Worm (Caenorhabditis elegans) whole organism, L1 larva: ENCODE results near the gene K10H10.7.

Experiments used
- alr-1 ChIP-seq: fragments of 200-800 bp; sonication (Bioruptor generic); optimal IDR thresholded peaks from 2 replicates; lab custom pipeline; 2018; ENCODE audit warnings: borderline replicate concordance, mild to moderate bottlenecking, missing genetic modification characterization, missing compliant biosample characterization
- aly-2 ChIP-seq: fragments of 150-350 bp; optimal IDR thresholded peaks from 2 replicates; lab custom pipeline; 2014; ENCODE audit warnings: missing biosample characterization, missing genetic modification characterization
- ceh-90 ChIP-seq: sonication (generic microtip); optimal IDR thresholded peaks from 2 replicates; lab custom pipeline; 2016; ENCODE audit warnings: missing genetic modification characterization, missing compliant biosample characterization
- grh-1 ChIP-seq: fragments of 200-800 bp; sonication (Bioruptor generic); IDR thresholded peaks from 2 replicates; pipeline ENCODE4 v1.3.6; 2022; ENCODE audit warnings: missing genetic modification reagents, missing genetic modification characterization, missing compliant biosample characterization
- jun-1 ChIP-seq: fragments of 150-350 bp; optimal IDR thresholded peaks from 2 replicates; lab custom pipeline; 2014; ENCODE audit warnings: missing biosample characterization, missing genetic modification reagents, missing genetic modification characterization
- lsy-2 ChIP-seq, 2 experiments: fragments of 150-350 bp; optimal IDR thresholded peaks; 2 replicates each; lab custom pipeline; 2014; ENCODE audit warnings: missing biosample characterization in 2 of 2, missing genetic modification characterization in 2 of 2
- mdl-1 ChIP-seq, 2 experiments: fragments of 150-350 bp; optimal IDR thresholded peaks; 2 replicates each; lab custom pipeline; 2014 to 2017; ENCODE audit warnings: missing biosample characterization in 2 of 2, missing genetic modification characterization in 2 of 2, inconsistent platforms in 1 of 2
- nhr-11 ChIP-seq: fragments of 150-350 bp; optimal IDR thresholded peaks from 2 replicates; lab custom pipeline; 2014; ENCODE audit warnings: missing biosample characterization, missing genetic modification characterization
- nhr-237 ChIP-seq: fragments of 150-350 bp; optimal IDR thresholded peaks from 2 replicates; lab custom pipeline; 2014; ENCODE audit warnings: missing biosample characterization, missing genetic modification characterization
- nhr-76 ChIP-seq: sonication (generic microtip); optimal IDR thresholded peaks from 2 replicates; lab custom pipeline; 2017; ENCODE audit warnings: missing biosample characterization, missing genetic modification characterization
- nhr-84 ChIP-seq: sonication (generic microtip); optimal IDR thresholded peaks from 2 replicates; lab custom pipeline; 2017; ENCODE audit warnings: missing biosample characterization, missing genetic modification characterization
- swsn-7 ChIP-seq: sonication (generic microtip); optimal IDR thresholded peaks from 2 replicates; lab custom pipeline; 2016; ENCODE audit warnings: missing genetic modification characterization, missing compliant biosample characterization
- unc-86 ChIP-seq: sonication (generic microtip); optimal IDR thresholded peaks from 2 replicates; lab custom pipeline; 2016; ENCODE audit warnings: missing genetic modification characterization, missing compliant biosample characterization

DNA sequence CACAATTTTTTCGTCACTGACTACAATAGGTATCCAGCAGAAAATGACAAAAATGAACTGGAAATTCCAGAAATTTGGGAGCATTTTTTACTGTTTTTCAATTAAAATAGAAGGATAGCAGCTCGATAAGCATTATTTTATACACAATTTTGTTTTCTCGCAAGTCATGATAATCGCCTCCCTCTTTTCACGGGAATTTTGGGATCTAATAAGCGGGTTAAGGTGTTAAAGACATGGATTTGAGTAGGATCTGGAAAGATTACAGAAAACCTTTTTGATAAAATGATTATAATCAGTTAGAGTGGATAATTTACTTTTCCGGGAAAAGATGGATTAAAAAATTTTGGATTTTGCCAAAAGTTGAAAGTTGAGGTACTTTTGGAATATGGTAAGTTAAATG is 41.2 kb upstream of the K10H10.7 start, which contains the start of gene gcy-29:
- TF ChIP-seq jun-1 (tag; lab: Kevin White, UChicago) (no peak), nhr-84 (no peak), aly-2 (tag; lab: Kevin White, UChicago) (no peak), ceh-90 (tag; lab: Kevin White, UChicago) (no peak), mdl-1 (tag; optimal IDR thresholded peaks at IDR 0.05; lab: Kevin White, UChicago) (no peak), nhr-76 (tag; lab: Kevin White, UChicago) (no peak), grh-1 (GFP tag; lab: Robert Waterston, UW) (no peak), alr-1 (tag; lab: Kevin White, UChicago) (no peak), lsy-2 (tag; optimal IDR thresholded peaks at IDR 0.05; lab: Kevin White, UChicago) (no peak), nhr-11 (no peak), swsn-7 (tag; lab: Kevin White, UChicago) (no peak), nhr-237 (no peak), unc-86 (tag; lab: Kevin White, UChicago) (no peak)
